Fruit fly (Drosophila melanogaster): ENCODE results near the gene CG10681.

CG10681 gene

DNA sequence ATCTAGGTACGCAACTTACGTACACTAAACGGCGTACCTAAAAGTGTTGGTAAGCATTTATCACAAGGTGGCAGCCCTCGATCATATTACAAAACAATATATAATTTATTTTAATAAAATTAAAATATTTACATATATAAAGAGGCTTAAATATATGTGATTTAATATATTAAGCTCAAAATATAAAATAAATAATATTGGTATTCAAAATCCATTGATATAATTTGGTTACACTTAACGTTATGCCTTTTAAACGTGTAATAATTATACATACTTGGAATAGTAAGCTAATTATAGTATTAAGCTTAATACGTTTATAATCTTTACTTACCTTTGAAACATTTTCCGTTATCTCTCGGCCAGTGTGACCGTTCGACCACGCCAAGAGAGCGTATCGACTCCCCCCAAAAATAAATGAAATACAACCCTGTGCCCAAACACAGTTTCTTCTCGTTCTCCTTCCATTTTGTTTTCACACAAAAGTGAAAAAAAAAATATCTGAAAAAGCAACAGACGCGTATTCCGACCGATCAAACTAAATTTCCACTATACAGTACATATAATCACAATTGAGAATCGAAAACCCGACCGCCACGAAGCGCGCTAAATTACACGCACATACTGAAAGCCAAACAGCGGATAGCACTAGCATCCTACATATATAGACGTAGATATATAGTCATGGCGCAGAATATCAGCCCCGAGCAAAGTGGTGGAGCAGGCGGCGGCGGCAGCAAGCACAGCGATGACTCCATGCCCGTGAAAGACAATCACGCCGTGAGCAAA lies 2.7 kb downstream of the CG10681 start, which contains the start of the genes CG10646 and vih (continued):
- TF ChIP-seq nmo (GFP tag; optimal IDR thresholded peaks at IDR 0.05): peak; percentile 63
- peak; percentile 31 for TF ChIP-seq jumu (GFP tag; optimal IDR thresholded peaks at IDR 0.05)
- TF ChIP-seq Vsx1 (GFP tag; optimal IDR thresholded peaks at IDR 0.05): peak; percentile 74
- TF ChIP-seq CG17361 (GFP tag; IDR thresholded peaks at IDR 0.05): peak; percentile 73
- TF ChIP-seq Ets65A (GFP tag): peak; percentile 92
- peak; percentile 79 for TF ChIP-seq CG10654 (GFP tag; optimal IDR thresholded peaks at IDR 0.05)
- peak; percentile 61 for TF ChIP-seq CG9437 (GFP tag; optimal IDR thresholded peaks at IDR 0.05)
- TF ChIP-seq jigr1 (GFP tag; IDR thresholded peaks at IDR 0.05): no peak
- peak; percentile 40 for TF ChIP-seq CG7556 (GFP tag; optimal IDR thresholded peaks at IDR 0.05)
- TF ChIP-seq odd (GFP tag; optimal IDR thresholded peaks at IDR 0.05): peak; percentile 36
- peak; percentile 53 for TF ChIP-seq Rfx (GFP tag; IDR thresholded peaks at IDR 0.05)
- TF ChIP-seq stwl (tag; optimal IDR thresholded peaks at IDR 0.05): peak; percentile 88
- peak; percentile 5 for TF ChIP-seq ems (GFP tag; optimal IDR thresholded peaks at IDR 0.05)
- peak; percentile 65 for TF ChIP-seq CG10543 (GFP tag; optimal IDR thresholded peaks at IDR 0.05)
- TF ChIP-seq Fer1 (GFP tag; optimal IDR thresholded peaks at IDR 0.05): peak; percentile 57
- TF ChIP-seq ham (GFP tag; IDR thresholded peaks at IDR 0.05): no peak
- TF ChIP-seq dmrt11E (tag; optimal IDR thresholded peaks at IDR 0.05): peak; percentile 56
- peak; percentile 71 for TF ChIP-seq gfzf (GFP tag; optimal IDR thresholded peaks at IDR 0.05)
- peak; percentile 57 for TF ChIP-seq CG2678 (tag; optimal IDR thresholded peaks at IDR 0.05)
- no peak for TF ChIP-seq hth (optimal IDR thresholded peaks at IDR 0.05)
- peak; percentile 81 for TF ChIP-seq CG9797 (GFP tag; optimal IDR thresholded peaks at IDR 0.05)
- TF ChIP-seq lola (GFP tag; optimal IDR thresholded peaks at IDR 0.05): peak in 1 of 3 experiments; percentile 37
- 0 out of 2 replicates have a peak, but pooled peaks have one; percentile 18 for TF ChIP-seq Ada2b (GFP tag; IDR thresholded peaks at IDR 0.05)
- no peak for TF ChIP-seq pb (GFP tag; optimal IDR thresholded peaks at IDR 0.05)
- TF ChIP-seq D (optimal IDR thresholded peaks at IDR 0.05): no peak
- TF ChIP-seq D (GFP tag; optimal IDR thresholded peaks at IDR 0.05): peak; percentile 37
- peak; percentile 91 for TF ChIP-seq CG10267 (tag; optimal IDR thresholded peaks at IDR 0.05)
- no peak for TF ChIP-seq CG30431 (GFP tag; optimal IDR thresholded peaks at IDR 0.05)
- peak; percentile 37; the same call in 1 of the 3 replicates for TF ChIP-seq Opbp (GFP tag; IDR thresholded peaks at IDR 0.05; ENCODE audit: partially characterized antibody)
- TF ChIP-seq slbo (GFP tag; IDR thresholded peaks at IDR 0.05): peak; percentile 60
- 0 out of 2 replicates have a peak, but pooled peaks have one; percentile 7 for TF ChIP-seq Xrp1 (GFP tag; IDR thresholded peaks at IDR 0.05)
- peak; percentile 20 for TF ChIP-seq CG33557 (GFP tag; optimal IDR thresholded peaks at IDR 0.05)
- TF ChIP-seq CrebB (tag; optimal IDR thresholded peaks at IDR 0.05): no peak
- TF ChIP-seq BEAF-32 (GFP tag; optimal IDR thresholded peaks at IDR 0.05): peak; percentile 50
- TF ChIP-seq CG31441 (GFP tag; IDR thresholded peaks at IDR 0.05): peak; percentile 63
- no peak for TF ChIP-seq Dfd (GFP tag; optimal IDR thresholded peaks at IDR 0.05)
- 0 out of 2 replicates have a peak, but pooled peaks have one; percentile 46 for TF ChIP-seq CG9932 (GFP tag; IDR thresholded peaks at IDR 0.05)
- peak; percentile 56 for TF ChIP-seq Dek (tag; optimal IDR thresholded peaks at IDR 0.05)
- peak; percentile 45 for TF ChIP-seq sug (tag; optimal IDR thresholded peaks at IDR 0.05)
- peak; percentile 73 for TF ChIP-seq CG2712 (tag; optimal IDR thresholded peaks at IDR 0.05)
- no peak for TF ChIP-seq MTF-1 (GFP tag; optimal IDR thresholded peaks at IDR 0.05; ENCODE audit: borderline replicate concordance)
- TF ChIP-seq CG13123 (GFP tag; optimal IDR thresholded peaks at IDR 0.05): no peak
- TF ChIP-seq ci (GFP tag; IDR thresholded peaks at IDR 0.05): 0 out of 3 replicates have a peak, but pooled peaks have one; percentile 6
- peak; percentile 42 for TF ChIP-seq CG4820 (GFP tag; optimal IDR thresholded peaks at IDR 0.05)
- no peak for TF ChIP-seq CG32772 (GFP tag; IDR thresholded peaks at IDR 0.05)
